Worm (Caenorhabditis elegans): ENCODE measurements around the gene cyp-37A1.

- no peak for TF ChIP-seq sox-4 (tag; optimal IDR thresholded peaks at IDR 0.05)
- no peak for TF ChIP-seq pha-2 (tag; optimal IDR thresholded peaks at IDR 0.05)
- no peak for TF ChIP-seq ztf-16 (tag; optimal IDR thresholded peaks at IDR 0.05)
- no peak for TF ChIP-seq pqm-1 (tag; optimal IDR thresholded peaks at IDR 0.05)
- TF ChIP-seq ama-1 (optimal IDR thresholded peaks at IDR 0.05), result no peak
- no peak for TF ChIP-seq fkh-10 (GFP tag; optimal IDR thresholded peaks at IDR 0.05)
These were observed 47.3 kb upstream of the cyp-37A1 start for ce11 chrII:14064051-14064450.

Data from whole organism, late embryonic.